Fruit fly (Drosophila melanogaster) S2 (cell line): ENCODE measurements around the gene CG7255.

Experiments
- CG8478 ChIP-seq: fragments of >200 bp; optimal IDR thresholded peaks from 2 replicates; lab custom pipeline; 2018
- CTCF ChIP-seq, 2 experiments: fragments of >200 bp; optimal IDR thresholded peaks; 2 replicates each; lab custom pipeline; 2018

DNA sequence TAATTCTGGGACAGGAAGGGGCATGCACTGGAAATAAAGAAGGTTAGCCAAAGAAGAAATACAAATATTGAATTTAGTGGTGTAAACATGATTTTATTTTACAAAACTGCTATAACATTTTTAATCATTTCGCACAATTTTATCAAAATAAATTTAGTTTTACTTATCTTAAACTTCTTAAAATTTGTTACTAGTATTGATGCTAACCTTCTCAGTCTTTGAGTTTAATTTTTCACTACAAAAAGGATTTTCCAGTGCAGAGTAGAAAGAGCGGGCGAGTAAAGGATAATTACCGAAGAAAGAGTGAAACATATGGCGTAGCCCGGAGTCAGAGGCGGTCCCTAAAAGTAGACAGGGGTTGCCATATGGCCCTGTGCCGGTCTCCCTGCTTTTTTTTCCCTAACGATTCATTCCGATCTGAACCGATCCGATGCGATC lies 17.0 kb downstream of the CG7255 start:
- no peak for TF ChIP-seq CTCF (optimal IDR thresholded peaks at IDR 0.05; lab: Kevin White, UChicago)
- TF ChIP-seq CG8478 = no peak
